Worm (Caenorhabditis elegans) whole organism, L4 larva: ENCODE data around the gene Y55F3AM.11.

Experiments used
- D1046.2 ChIP-seq: fragments of 200-800 bp; sonication (Bioruptor generic); IDR thresholded peaks from 2 replicates; pipeline ENCODE4 v1.3.6; 2022; ENCODE audit warnings: missing genetic modification characterization, missing compliant biosample characterization
- F10B5.3 ChIP-seq: sonication (generic microtip); optimal IDR thresholded peaks from 2 replicates; lab custom pipeline; 2016; ENCODE audit warnings: mild to moderate bottlenecking, missing genetic modification characterization, missing compliant biosample characterization
- F49E8.2 ChIP-seq: sonication (generic microtip); optimal IDR thresholded peaks from 2 replicates; lab custom pipeline; 2016; ENCODE audit warnings: missing compliant biosample characterization, mild to moderate bottlenecking, missing genetic modification characterization, borderline replicate concordance
- T20F7.1 ChIP-seq: fragments of 200-800 bp; sonication (Bioruptor generic); optimal IDR thresholded peaks from 2 replicates; lab custom pipeline; 2018; ENCODE audit warnings: mild to moderate bottlenecking, missing genetic modification characterization, missing compliant biosample characterization
- T26A8.4 ChIP-seq: fragments of 200-800 bp; sonication (Bioruptor generic); IDR thresholded peaks from 2 replicates; pipeline ENCODE4 v1.3.6; 2022; ENCODE audit warnings: missing genetic modification characterization, missing compliant biosample characterization
- Y48G9A.11 ChIP-seq: fragments of 200-800 bp; sonication (Bioruptor generic); IDR thresholded peaks from 2 replicates; pipeline ENCODE4 v1.3.6; 2022; ENCODE audit warnings: missing genetic modification reagents, missing genetic modification characterization, missing compliant biosample characterization
- ZK546.5 ChIP-seq, 2 experiments: sonication (generic microtip); optimal IDR thresholded peaks; 2 replicates each; lab custom pipeline; 2017; ENCODE audit warnings: missing biosample characterization in 2 of 2, missing genetic modification characterization in 2 of 2
- aha-1 ChIP-seq: fragments of 150-350 bp; peaks from one replicate; lab custom pipeline; 2014; ENCODE audit warnings: missing biosample characterization, missing genetic modification characterization
- aly-2 ChIP-seq: sonication (generic microtip); optimal IDR thresholded peaks from 2 replicates; lab custom pipeline; 2018; ENCODE audit warnings: missing biosample characterization, missing genetic modification characterization
- attf-4 ChIP-seq: sonication (generic microtip); optimal IDR thresholded peaks from 3 replicates; lab custom pipeline; 2017; ENCODE audit warnings: missing biosample characterization, missing genetic modification characterization
- ceh-28 ChIP-seq: fragments of 150-350 bp; optimal IDR thresholded peaks from 2 replicates; lab custom pipeline; 2014; ENCODE audit warnings: missing biosample characterization, missing genetic modification reagents, missing genetic modification characterization
- ceh-44 ChIP-seq: fragments of 200-800 bp; sonication (Bioruptor generic); IDR thresholded peaks from 2 replicates; pipeline ENCODE4 v1.3.6; 2022; ENCODE audit warnings: missing genetic modification reagents, missing genetic modification characterization, missing compliant biosample characterization
- ctbp-1 ChIP-seq: fragments of 200-800 bp; sonication (Bioruptor generic); IDR thresholded peaks from 2 replicates; pipeline ENCODE4 v1.3.6; 2022; ENCODE audit warnings: missing genetic modification reagents, missing genetic modification characterization, missing compliant biosample characterization
- daf-16 ChIP-seq, 3 experiments: sonication (generic microtip); optimal IDR thresholded peaks; 2 replicates each; lab custom pipeline; 2016 to 2017; ENCODE audit warnings: missing genetic modification characterization in 3 of 3, missing genetic modification reagents in 3 of 3, mild to moderate bottlenecking in 2 of 3, missing compliant biosample characterization in 2 of 3, missing biosample characterization in 1 of 3, moderate library complexity in 1 of 3
- daf-8 ChIP-seq: fragments of 200-800 bp; sonication (Bioruptor generic); IDR thresholded peaks from 2 replicates; pipeline ENCODE4 v1.3.6; 2022; ENCODE audit warnings: missing genetic modification characterization, missing compliant biosample characterization
- dmd-6 ChIP-seq: fragments of 200-800 bp; sonication (Bioruptor generic); IDR thresholded peaks from 2 replicates; pipeline ENCODE4 v1.3.6; 2022; ENCODE audit warnings: missing genetic modification reagents, missing genetic modification characterization, missing compliant biosample characterization
- dpl-1 ChIP-seq: fragments of 150-350 bp; optimal IDR thresholded peaks from 2 replicates; lab custom pipeline; 2014; ENCODE audit warnings: missing biosample characterization, missing genetic modification reagents, missing genetic modification characterization
- duxl-1 ChIP-seq: sonication (generic microtip); optimal IDR thresholded peaks from 2 replicates; lab custom pipeline; 2016; ENCODE audit warnings: mild to moderate bottlenecking, missing genetic modification characterization, moderate library complexity, missing compliant biosample characterization; ENCODE audit not compliant: poor library complexity
- dve-1 ChIP-seq: sonication (generic microtip); optimal IDR thresholded peaks from 2 replicates; lab custom pipeline; 2017; ENCODE audit warnings: antibody characterized with exemption, mild to moderate bottlenecking, missing genetic modification characterization, missing compliant biosample characterization; ENCODE audit not compliant: insufficient read depth
- hif-1 ChIP-seq, 2 experiments: sonication (generic microtip); optimal IDR thresholded peaks; 2 replicates each; lab custom pipeline; 2016 to 2017; ENCODE audit warnings: missing compliant biosample characterization in 2 of 2, missing genetic modification characterization in 2 of 2, missing genetic modification reagents in 2 of 2, missing genotype in 2 of 2, mild to moderate bottlenecking in 1 of 2
- hlh-30 ChIP-seq: sonication (generic microtip); optimal IDR thresholded peaks from 2 replicates; lab custom pipeline; 2017; ENCODE audit warnings: antibody characterized with exemption, mild to moderate bottlenecking, missing genetic modification characterization, missing compliant biosample characterization; ENCODE audit not compliant: insufficient read depth
- hmg-1.1 ChIP-seq: fragments of 200-800 bp; sonication (Bioruptor generic); IDR thresholded peaks from 2 replicates; pipeline ENCODE4 v1.3.6; 2022; ENCODE audit warnings: missing genetic modification reagents, missing genetic modification characterization, missing compliant biosample characterization
- lin-15B ChIP-seq: fragments of 150-350 bp; sonication (generic microtip); optimal IDR thresholded peaks from 3 replicates; lab custom pipeline; 2014; ENCODE audit warnings: missing biosample characterization, missing genetic modification characterization
- lin-38 ChIP-seq: fragments of 200-800 bp; sonication (Bioruptor generic); IDR thresholded peaks from 2 replicates; pipeline ENCODE4 v1.3.6; 2022; ENCODE audit warnings: missing genetic modification reagents, missing genetic modification characterization, missing compliant biosample characterization
- mxl-3 ChIP-seq: fragments of 200-800 bp; sonication (Bioruptor generic); optimal IDR thresholded peaks from 2 replicates; lab custom pipeline; 2018; ENCODE audit warnings: mild to moderate bottlenecking, missing genetic modification characterization, missing compliant biosample characterization
- nhr-10 ChIP-seq: fragments of 150-350 bp; optimal IDR thresholded peaks from 2 replicates; lab custom pipeline; 2014; ENCODE audit warnings: missing biosample characterization, missing genetic modification characterization
- nhr-25 ChIP-seq: sonication (generic microtip); optimal IDR thresholded peaks from 2 replicates; lab custom pipeline; 2017; ENCODE audit warnings: missing genetic modification characterization, mild to moderate bottlenecking, missing compliant biosample characterization, antibody characterized with exemption, moderate library complexity, borderline replicate concordance; ENCODE audit not compliant: insufficient read depth
- nhr-6 ChIP-seq: fragments of 150-350 bp; optimal IDR thresholded peaks from 2 replicates; lab custom pipeline; 2014; ENCODE audit warnings: missing biosample characterization, missing genetic modification characterization
- nhr-77 ChIP-seq: fragments of 150-350 bp; optimal IDR thresholded peaks from 2 replicates; lab custom pipeline; 2014; ENCODE audit warnings: missing biosample characterization, missing genetic modification characterization
- php-3 ChIP-seq: fragments of 200-800 bp; sonication (Bioruptor generic); IDR thresholded peaks from 2 replicates; pipeline ENCODE4 v1.3.6; 2022; ENCODE audit warnings: missing genetic modification reagents, missing genetic modification characterization, missing compliant biosample characterization
- pqm-1 ChIP-seq: sonication (generic microtip); optimal IDR thresholded peaks from 2 replicates; lab custom pipeline; 2017; ENCODE audit warnings: missing biosample characterization, missing genetic modification characterization
- skn-1 ChIP-seq: fragments of 150-350 bp; optimal IDR thresholded peaks from 2 replicates; lab custom pipeline; 2014; ENCODE audit warnings: missing biosample characterization, missing genetic modification characterization
- spr-3 ChIP-seq: fragments of 200-800 bp; sonication (Bioruptor generic); optimal IDR thresholded peaks from 2 replicates; lab custom pipeline; 2018; ENCODE audit warnings: mild to moderate bottlenecking, missing genetic modification characterization, missing compliant biosample characterization
- tag-97 ChIP-seq: fragments of 200-800 bp; sonication (Bioruptor generic); IDR thresholded peaks from 2 replicates; pipeline ENCODE4 v1.3.6; 2022; ENCODE audit warnings: missing genetic modification characterization, missing compliant biosample characterization
- unc-39 ChIP-seq: sonication (generic microtip); optimal IDR thresholded peaks from 2 replicates; lab custom pipeline; 2017; ENCODE audit warnings: missing biosample characterization, missing genetic modification characterization
- unc-62 ChIP-seq, 3 experiments: fragments of 150-350 bp in 1 of 3; sonication (generic microtip); optimal IDR thresholded peaks in 2 of 3; peaks in 1 of 3; 1 replicate in 1 of 3; 2 replicates in 2 of 3; lab custom pipeline; 2014 to 2017; ENCODE audit warnings: missing biosample characterization in 3 of 3, missing genetic modification characterization in 3 of 3, missing genetic modification reagents in 3 of 3, missing genotype in 1 of 3
- zfp-2 ChIP-seq: sonication (generic microtip); optimal IDR thresholded peaks from 2 replicates; lab custom pipeline; 2016; ENCODE audit warnings: mild to moderate bottlenecking, missing genetic modification characterization, missing compliant biosample characterization
- zip-2 ChIP-seq: fragments of 150-350 bp; optimal IDR thresholded peaks from 2 replicates; lab custom pipeline; 2014; ENCODE audit warnings: missing biosample characterization, missing genetic modification characterization
- ztf-7 ChIP-seq: fragments of 150-350 bp; optimal IDR thresholded peaks from 2 replicates; lab custom pipeline; 2014; ENCODE audit warnings: missing biosample characterization, missing genetic modification characterization

Gene Y55F3AM.11

DNA sequence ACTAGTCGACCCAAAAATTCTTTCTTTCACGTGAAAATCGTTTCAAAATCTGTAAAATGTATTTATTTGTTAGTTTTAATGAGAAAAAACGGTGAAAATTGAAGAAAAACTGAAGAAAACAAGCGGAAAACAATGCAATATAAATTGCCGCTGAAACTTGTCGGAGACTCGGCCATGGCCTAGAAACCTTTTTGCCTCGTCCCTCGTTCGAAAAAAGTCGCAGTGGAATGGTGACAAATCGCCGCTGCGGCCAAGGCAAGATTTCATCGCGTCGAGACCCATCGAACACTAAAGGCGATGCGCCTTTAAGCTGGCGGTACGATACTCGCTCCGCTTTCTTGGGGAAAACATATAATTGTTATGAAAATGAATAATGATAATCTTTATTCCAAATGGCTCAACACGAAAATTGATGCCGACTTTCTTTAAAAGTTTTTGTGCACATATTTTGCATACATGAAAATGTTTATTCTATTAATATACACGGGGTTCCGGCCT is 7.5 kb upstream of the Y55F3AM.11 start, which contains the start of gene Y55F3AM.21:
Y55F3AM.21 (minus strand) TSS at position 51 of the 498 bp plus-strand sequence.
- TF ChIP-seq Y48G9A.11 (GFP tag; lab: Robert Waterston, UW) = peak; percentile 72; the same call in 1 of the 2 replicates

DNA sequence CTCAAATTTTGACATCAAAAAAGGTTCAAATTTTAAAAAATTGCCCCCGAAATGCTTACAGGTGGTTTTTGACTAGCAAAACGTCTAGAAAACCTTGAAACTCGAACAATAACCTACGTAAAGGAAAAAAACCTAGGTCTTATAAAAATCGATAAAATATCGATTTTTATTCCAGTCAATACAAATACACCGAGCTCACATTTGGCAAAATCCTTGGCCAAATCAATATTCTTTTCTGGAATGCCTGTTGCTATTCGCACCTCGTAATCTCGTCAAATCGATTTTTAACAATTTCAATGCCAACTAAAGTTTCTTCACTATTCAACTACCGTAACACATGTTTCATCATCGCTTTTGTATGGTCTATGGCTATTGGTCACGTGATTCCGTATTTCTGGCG is 2.8 kb upstream of the Y55F3AM.11 start:
- TF ChIP-seq attf-4 (tag; lab: Kevin White, UChicago) = no peak
- peak; percentile 69 for TF ChIP-seq ceh-28
- no peak for TF ChIP-seq T26A8.4 (GFP tag; lab: Robert Waterston, UW)
- no peak for TF ChIP-seq lin-15B (tag; lab: Kevin White, UChicago)
- TF ChIP-seq unc-62 (GFP tag; optimal IDR thresholded peaks at IDR 0.05 in 1 of 2; lab: Kevin White, UChicago) = peak in 1 of 2 experiments; percentile 82
- no peak for TF ChIP-seq unc-62 (tag; optimal IDR thresholded peaks at IDR 0.05; lab: Kevin White, UChicago)

ce11 chrIV:1045683-1046082 is 1.5 kb upstream of the Y55F3AM.11 start, which contains the start of gene srx-12:
TSS of gene srx-12 (plus strand) at chrIV:1045983.
- TF ChIP-seq dve-1 (no peak), aha-1 (peak; percentile 22)

ce11 chrIV:1040537-1040936 is 3.6 kb downstream of the Y55F3AM.11 start:
- TF ChIP-seq lin-38 (GFP tag; lab: Robert Waterston, UW) (peak; percentile 84), unc-62 (GFP tag; optimal IDR thresholded peaks at IDR 0.05 in 1 of 2; lab: Kevin White, UChicago) (no peak), unc-62 (tag; optimal IDR thresholded peaks at IDR 0.05; lab: Kevin White, UChicago) (no peak)

DNA sequence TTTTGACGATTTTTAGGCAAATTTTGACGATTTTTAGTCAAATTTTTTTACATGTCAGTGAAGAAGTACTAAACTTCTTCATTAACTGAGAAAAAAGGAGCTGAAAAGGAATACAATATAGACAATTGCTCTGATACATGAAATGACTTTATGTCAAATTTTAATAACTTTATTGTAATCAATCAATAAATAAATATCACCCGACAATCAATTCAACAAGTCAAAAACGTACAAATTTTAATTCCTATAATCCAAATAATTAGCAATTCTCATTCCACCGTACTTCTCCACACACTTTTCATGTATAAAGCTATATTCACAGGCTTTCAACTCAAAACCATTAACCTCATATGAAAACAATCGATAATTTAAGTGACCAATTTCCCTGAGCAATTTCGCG is 5.7 kb downstream of the Y55F3AM.11 start:
- TF ChIP-seq unc-62 (GFP tag; optimal IDR thresholded peaks at IDR 0.05 in 1 of 2; lab: Kevin White, UChicago) (peak in 1 of 2 experiments; percentile 96), unc-62 (tag; optimal IDR thresholded peaks at IDR 0.05; lab: Kevin White, UChicago) (no peak), aly-2 (tag; lab: Kevin White, UChicago) (no peak)

DNA sequence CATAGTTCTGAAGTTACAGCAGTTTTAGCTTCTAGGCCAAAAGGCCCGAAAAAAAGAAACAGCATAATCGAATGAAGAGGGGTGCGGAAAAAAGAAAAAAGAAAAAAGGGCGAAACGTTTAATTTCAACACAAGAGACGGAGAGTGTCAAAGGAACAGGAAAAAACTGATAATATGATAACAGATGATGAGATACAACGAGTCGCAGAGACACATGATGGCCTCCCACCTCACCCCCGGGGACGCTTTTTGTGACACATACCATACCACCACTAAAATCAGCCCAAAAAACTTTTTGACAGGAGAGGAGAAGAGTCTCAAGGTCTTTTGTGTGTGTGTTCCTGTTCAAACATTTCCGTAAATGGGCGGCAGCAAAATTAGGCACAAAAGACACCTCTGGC is 9.1 kb downstream of the Y55F3AM.11 start:
- TF ChIP-seq duxl-1 (tag; lab: Kevin White, UChicago) = no peak
- peak; percentile 48 for TF ChIP-seq dve-1
- peak; percentile 73 for TF ChIP-seq dmd-6
- no peak for TF ChIP-seq aha-1
- TF ChIP-seq spr-3 = no peak
- no peak for TF ChIP-seq D1046.2 (GFP tag; lab: Robert Waterston, UW)
- TF ChIP-seq hlh-30 = peak; percentile 88
- no peak for TF ChIP-seq unc-39 (tag; lab: Kevin White, UChicago)
- TF ChIP-seq ZK546.5 (tag; optimal IDR thresholded peaks at IDR 0.05; lab: Kevin White, UChicago) = no peak
- TF ChIP-seq tag-97 = no peak
- TF ChIP-seq nhr-6 = peak; percentile 27
- peak; percentile 54 for TF ChIP-seq pqm-1 (tag; lab: Kevin White, UChicago)
- no peak for TF ChIP-seq zfp-2 (tag; lab: Kevin White, UChicago)
- TF ChIP-seq T20F7.1 (GFP tag; lab: Kevin White, UChicago) = no peak
- no peak for TF ChIP-seq ctbp-1
- no peak for TF ChIP-seq daf-16 (GFP tag; optimal IDR thresholded peaks at IDR 0.05; lab: Kevin White, UChicago)
- TF ChIP-seq daf-16 (tag; optimal IDR thresholded peaks at IDR 0.05; lab: Kevin White, UChicago) = peak; percentile 50
- TF ChIP-seq ztf-7 (tag; lab: Kevin White, UChicago) = no peak
- no peak for TF ChIP-seq nhr-77 (tag; lab: Kevin White, UChicago)
- no peak for TF ChIP-seq skn-1
- TF ChIP-seq daf-8 (GFP tag; lab: Robert Waterston, UW) = no peak
- no peak for TF ChIP-seq ceh-44
- TF ChIP-seq php-3 (GFP tag; lab: Robert Waterston, UW) = no peak
- TF ChIP-seq nhr-10 (tag; lab: Kevin White, UChicago) = no peak
- TF ChIP-seq mxl-3 (GFP tag; lab: Kevin White, UChicago) = peak; percentile 65
- TF ChIP-seq F49E8.2 (tag; lab: Kevin White, UChicago) = no peak
- TF ChIP-seq F10B5.3 = no peak
- no peak for TF ChIP-seq dpl-1
- TF ChIP-seq hmg-1.1 (GFP tag; lab: Robert Waterston, UW) = peak; percentile 42; the same call in 1 of the 2 replicates
- no peak for TF ChIP-seq hif-1 (tag; optimal IDR thresholded peaks at IDR 0.05; lab: Kevin White, UChicago)
- peak; percentile 48 for TF ChIP-seq nhr-25 (tag; lab: Kevin White, UChicago)
- no peak for TF ChIP-seq zip-2 (tag; lab: Kevin White, UChicago)
